Worm (Caenorhabditis elegans) whole organism, young adult: ENCODE results near the gene F28H7.7.

Experiments used
- B0336.3 ChIP-seq: fragments of 200-800 bp; sonication (Bioruptor generic); IDR thresholded peaks from 2 replicates; pipeline ENCODE4 v1.3.6; 2022; ENCODE audit warnings: missing genetic modification characterization, missing compliant biosample characterization
- K11D2.4 ChIP-seq: fragments of 200-800 bp; sonication (Bioruptor generic); IDR thresholded peaks from 2 replicates; pipeline ENCODE4 v1.3.6; 2022; ENCODE audit warnings: missing genetic modification reagents, missing genetic modification characterization, missing compliant biosample characterization
- Y56A3A.18 ChIP-seq: fragments of 200-800 bp; sonication (Bioruptor generic); IDR thresholded peaks from 2 replicates; pipeline ENCODE4 v1.3.6; 2022; ENCODE audit warnings: missing genetic modification reagents, missing genetic modification characterization, missing compliant biosample characterization
- Y67H2A.10 ChIP-seq: fragments of 200-800 bp; sonication (Bioruptor generic); conservative IDR thresholded peaks from 2 replicates; pipeline ENCODE4 v1.3.6; 2022; ENCODE audit warnings: missing genetic modification reagents, missing genetic modification characterization, missing compliant biosample characterization
- Y95B8A.8 ChIP-seq: fragments of 200-800 bp; sonication (Bioruptor generic); IDR thresholded peaks from 2 replicates; pipeline ENCODE4 v1.3.6; 2022; ENCODE audit warnings: missing genetic modification reagents, missing genetic modification characterization, missing compliant biosample characterization
- ama-1 ChIP-seq, 3 experiments: fragments of 150-350 bp in 1 of 3; sonication (generic microtip) in 2 of 3; optimal IDR thresholded peaks; 2 replicates each; lab custom pipeline; 2014 to 2018; ENCODE audit warnings: missing biosample characterization in 2 of 3, missing genetic modification characterization in 2 of 3, missing genetic modification reagents in 2 of 3
- atf-7 ChIP-seq: sonication (generic microtip); optimal IDR thresholded peaks from 2 replicates; lab custom pipeline; 2017; ENCODE audit warnings: mild to moderate bottlenecking, missing genetic modification characterization, missing compliant biosample characterization
- cebp-1 ChIP-seq, 2 experiments: fragments of 200-800 bp in 1 of 2; sonication (Bioruptor generic) in 1 of 2; sonication (generic microtip) in 1 of 2; IDR thresholded peaks in 1 of 2; optimal IDR thresholded peaks in 1 of 2; 2 replicates each; pipeline versions ENCODE4 v1.3.6 to Lab custom; 2017 to 2022; ENCODE audit warnings: missing compliant biosample characterization in 2 of 2, missing genetic modification characterization in 2 of 2, mild to moderate bottlenecking in 1 of 2, missing genetic modification reagents in 1 of 2, moderate library complexity in 1 of 2
- cebp-2 ChIP-seq: fragments of 200-800 bp; sonication (Bioruptor generic); IDR thresholded peaks from 2 replicates; pipeline ENCODE4 v1.3.6; 2022; ENCODE audit warnings: missing genetic modification characterization, missing compliant biosample characterization
- ceh-100 ChIP-seq: fragments of 200-800 bp; sonication (Bioruptor generic); IDR thresholded peaks from 2 replicates; pipeline ENCODE4 v1.3.6; 2022; ENCODE audit warnings: missing genetic modification reagents, missing genetic modification characterization, missing compliant biosample characterization
- ceh-40 ChIP-seq: fragments of 200-800 bp; sonication (Bioruptor generic); IDR thresholded peaks from 2 replicates; pipeline ENCODE4 v1.3.6; 2022; ENCODE audit warnings: missing genetic modification characterization, missing compliant biosample characterization
- chd-7 ChIP-seq: sonication (generic microtip); optimal IDR thresholded peaks from 2 replicates; lab custom pipeline; 2016; ENCODE audit warnings: mild to moderate bottlenecking, missing genetic modification characterization, moderate library complexity, missing compliant biosample characterization
- ekl-4 ChIP-seq: fragments of 200-800 bp; sonication (Bioruptor generic); IDR thresholded peaks from 2 replicates; pipeline ENCODE4 v1.3.6; 2022; ENCODE audit warnings: missing genetic modification reagents, missing genetic modification characterization, missing compliant biosample characterization
- ets-4 ChIP-seq: fragments of 200-800 bp; sonication (Bioruptor generic); optimal IDR thresholded peaks from 2 replicates; lab custom pipeline; 2018; ENCODE audit warnings: mild to moderate bottlenecking, missing genetic modification characterization, missing compliant biosample characterization
- gei-17 ChIP-seq: fragments of 200-800 bp; sonication (Bioruptor generic); optimal IDR thresholded peaks from 2 replicates; lab custom pipeline; 2018; ENCODE audit warnings: mild to moderate bottlenecking, missing genetic modification characterization, missing compliant biosample characterization
- hmg-1.2 ChIP-seq: fragments of 200-800 bp; sonication (Bioruptor generic); IDR thresholded peaks from 2 replicates; pipeline ENCODE4 v1.3.6; 2022; ENCODE audit warnings: missing genetic modification reagents, missing genetic modification characterization, missing compliant biosample characterization
- hsf-1 ChIP-seq: fragments of 200-800 bp; sonication (Bioruptor generic); IDR thresholded peaks from 2 replicates; pipeline ENCODE4 v1.3.6; 2022; ENCODE audit warnings: missing genetic modification reagents, missing genetic modification characterization, missing compliant biosample characterization
- lag-1 ChIP-seq: fragments of 200-800 bp; sonication (Bioruptor generic); IDR thresholded peaks from 2 replicates; pipeline ENCODE4 v1.3.6; 2022; ENCODE audit warnings: missing genetic modification reagents, missing genetic modification characterization, missing compliant biosample characterization
- lsl-1 ChIP-seq: fragments of 200-800 bp; sonication (Bioruptor generic); optimal IDR thresholded peaks from 2 replicates; lab custom pipeline; 2018; ENCODE audit warnings: mild to moderate bottlenecking, missing genetic modification characterization, moderate library complexity, missing compliant biosample characterization
- lsy-27 ChIP-seq: sonication (generic microtip); optimal IDR thresholded peaks from 2 replicates; lab custom pipeline; 2017; ENCODE audit warnings: missing genetic modification characterization, mild to moderate bottlenecking, missing compliant biosample characterization, antibody characterized with exemption, missing genotype, borderline replicate concordance; ENCODE audit not compliant: insufficient read depth
- madf-3 ChIP-seq: fragments of 200-800 bp; sonication (Bioruptor generic); IDR thresholded peaks from 2 replicates; pipeline ENCODE4 v1.3.6; 2022; ENCODE audit warnings: missing genetic modification reagents, missing genetic modification characterization, missing compliant biosample characterization
- nfya-2 ChIP-seq: fragments of 200-800 bp; sonication (Bioruptor generic); IDR thresholded peaks from 2 replicates; pipeline ENCODE4 v1.3.6; 2022; ENCODE audit warnings: missing genetic modification reagents, missing genetic modification characterization, missing compliant biosample characterization
- nfyb-1 ChIP-seq: fragments of 200-800 bp; sonication (Bioruptor generic); IDR thresholded peaks from 2 replicates; pipeline ENCODE4 v1.3.6; 2022; ENCODE audit warnings: missing genetic modification reagents, missing genetic modification characterization, missing compliant biosample characterization
- nhr-120 ChIP-seq: fragments of 200-800 bp; sonication (Bioruptor generic); IDR thresholded peaks from 2 replicates; pipeline ENCODE4 v1.3.6; 2022; ENCODE audit warnings: missing genetic modification characterization, missing compliant biosample characterization
- nhr-80 ChIP-seq: sonication (generic microtip); optimal IDR thresholded peaks from 2 replicates; lab custom pipeline; 2016; ENCODE audit warnings: missing genetic modification characterization, missing compliant biosample characterization
- rcor-1 ChIP-seq: fragments of 200-800 bp; sonication (Bioruptor generic); IDR thresholded peaks from 2 replicates; pipeline ENCODE4 v1.3.6; 2022; ENCODE audit warnings: missing genetic modification reagents, missing genetic modification characterization, missing compliant biosample characterization
- snpc-1.3 ChIP-seq: sonication (generic microtip); optimal IDR thresholded peaks from 2 replicates; lab custom pipeline; 2017; ENCODE audit warnings: missing genetic modification characterization, mild to moderate bottlenecking, missing compliant biosample characterization, antibody characterized with exemption, moderate library complexity, missing genotype, missing genetic modification reagents; ENCODE audit not compliant: insufficient read depth
- sptf-2 ChIP-seq: fragments of 200-800 bp; sonication (Bioruptor generic); optimal IDR thresholded peaks from 2 replicates; lab custom pipeline; 2018; ENCODE audit warnings: mild to moderate bottlenecking, missing genetic modification characterization, missing compliant biosample characterization
- tbx-9 ChIP-seq: sonication (generic microtip); optimal IDR thresholded peaks from 2 replicates; lab custom pipeline; 2016; ENCODE audit warnings: borderline replicate concordance, missing genetic modification characterization, inconsistent platforms, missing compliant biosample characterization
- unc-130 ChIP-seq: sonication (generic microtip); optimal IDR thresholded peaks from 2 replicates; lab custom pipeline; 2016; ENCODE audit warnings: missing genetic modification reagents, missing genetic modification characterization, missing compliant biosample characterization
- unc-62 ChIP-seq: fragments of 150-350 bp; optimal IDR thresholded peaks from 2 replicates; lab custom pipeline; 2014; ENCODE audit warnings: missing biosample characterization, missing genetic modification reagents, missing genetic modification characterization
- zfh-2 ChIP-seq: fragments of 200-800 bp; sonication (Bioruptor generic); conservative IDR thresholded peaks from 2 replicates; pipeline ENCODE4 v1.3.6; 2022; ENCODE audit warnings: missing genetic modification reagents, missing genetic modification characterization, missing compliant biosample characterization
- ztf-25 ChIP-seq: fragments of 200-800 bp; sonication (Bioruptor generic); IDR thresholded peaks from 2 replicates; pipeline ENCODE4 v1.3.6; 2022; ENCODE audit warnings: missing genetic modification reagents, missing genetic modification characterization, missing compliant biosample characterization
- ztf-28 ChIP-seq: fragments of 200-800 bp; sonication (Bioruptor generic); IDR thresholded peaks from 2 replicates; pipeline ENCODE4 v1.3.6; 2022; ENCODE audit warnings: missing genetic modification reagents, missing genetic modification characterization, missing compliant biosample characterization

F28H7.7 gene

ce11 chrV:10715158-10716152 is 38.5 kb downstream of the F28H7.7 start (continued):
- TF ChIP-seq tbx-9 (tag; lab: Kevin White, UChicago): no peak
- peak; percentile 100 for TF ChIP-seq zfh-2 (GFP tag; lab: Robert Waterston, UW)
- TF ChIP-seq ets-4: no peak
- TF ChIP-seq lsl-1 (GFP tag; lab: Kevin White, UChicago): no peak
- no peak for TF ChIP-seq snpc-1.3 (tag; lab: Kevin White, UChicago)
- no peak for TF ChIP-seq nfya-2 (GFP tag; lab: Robert Waterston, UW)
- peak; percentile 57; the same call in 1 of the 2 replicates for TF ChIP-seq Y95B8A.8 (GFP tag; lab: Robert Waterston, UW)
- TF ChIP-seq, all 124 proteins: peak for 57

ce11 chrV:10714630-10715029 is 39.3 kb downstream of the F28H7.7 start:
- TF ChIP-seq nhr-80 (peak; percentile 24), nhr-120 (GFP tag; lab: Robert Waterston, UW) (0 out of 2 replicates have a peak, but pooled peaks have one; percentile 39), ceh-40 (GFP tag; lab: Robert Waterston, UW) (no peak), Y56A3A.18 (GFP tag; lab: Robert Waterston, UW) (peak; percentile 9; the same call in 1 of the 2 replicates), nfyb-1 (GFP tag; lab: Robert Waterston, UW) (peak; percentile 48; the same call in 1 of the 2 replicates), lag-1 (GFP tag; lab: Robert Waterston, UW) (0 out of 2 replicates have a peak, but pooled peaks have one; percentile 67), ztf-25 (GFP tag; lab: Robert Waterston, UW) (no peak), cebp-2 (GFP tag; lab: Robert Waterston, UW) (0 out of 2 replicates have a peak, but pooled peaks have one; percentile 15)

- TF ChIP-seq sptf-2 (no peak), nhr-80 (peak; percentile 71), cebp-1 (GFP tag; IDR thresholded peaks at IDR 0.05; lab: Robert Waterston, UW) (no peak), cebp-1 (tag; optimal IDR thresholded peaks at IDR 0.05; lab: Kevin White, UChicago) (peak; percentile 14), ets-4 (peak; percentile 13), atf-7 (tag; lab: Kevin White, UChicago) (peak; percentile 11)
Observed at ce11 chrV:10713704-10714239, 40.2 kb downstream of the F28H7.7 start.

- 0 out of 2 replicates have a peak, but pooled peaks have one; percentile 3 for TF ChIP-seq K11D2.4 (GFP tag; lab: Robert Waterston, UW)
- 0 out of 2 replicates have a peak, but pooled peaks have one; percentile 5 for TF ChIP-seq ztf-28 (GFP tag; lab: Robert Waterston, UW)
- TF ChIP-seq ztf-25 (GFP tag; lab: Robert Waterston, UW): peak; percentile 53; the same call in 1 of the 2 replicates
- TF ChIP-seq hsf-1 (GFP tag; lab: Robert Waterston, UW): 0 out of 2 replicates have a peak, but pooled peaks have one; percentile 8
- TF ChIP-seq hmg-1.2 (GFP tag; lab: Robert Waterston, UW): no peak
- no peak for TF ChIP-seq ama-1 (optimal IDR thresholded peaks at IDR 0.05; lab: Kevin White, UChicago)
- peak in 1 of 2 experiments; percentile 5 for TF ChIP-seq ama-1 (GFP tag; optimal IDR thresholded peaks at IDR 0.05; lab: Kevin White, UChicago)
- TF ChIP-seq sptf-2: no peak
- no peak for TF ChIP-seq gei-17 (GFP tag; lab: Kevin White, UChicago)
- TF ChIP-seq ceh-100 (GFP tag; lab: Robert Waterston, UW): no peak
Observed at ce11 chrV:10712608-10712900, 41.4 kb downstream of the F28H7.7 start.

- TF ChIP-seq K11D2.4 (GFP tag; lab: Robert Waterston, UW) (0 out of 2 replicates have a peak, but pooled peaks have one; percentile 10), madf-3 (GFP tag; lab: Robert Waterston, UW) (0 out of 2 replicates have a peak, but pooled peaks have one; percentile 42), chd-7 (tag; lab: Kevin White, UChicago) (peak; percentile 28), ceh-40 (GFP tag; lab: Robert Waterston, UW) (0 out of 2 replicates have a peak, but pooled peaks have one; percentile 24), atf-7 (tag; lab: Kevin White, UChicago) (peak; percentile 41), ekl-4 (GFP tag; lab: Robert Waterston, UW) (no peak; the same call in 1 of the 2 replicates), lsy-27 (tag; lab: Kevin White, UChicago) (no peak), cebp-1 (GFP tag; IDR thresholded peaks at IDR 0.05; lab: Robert Waterston, UW) (no peak), cebp-1 (tag; optimal IDR thresholded peaks at IDR 0.05; lab: Kevin White, UChicago) (peak; percentile 55), lag-1 (GFP tag; lab: Robert Waterston, UW) (no peak), Y67H2A.10 (GFP tag; lab: Robert Waterston, UW) (no peak), B0336.3 (peak; percentile 73), rcor-1 (GFP tag; lab: Robert Waterston, UW) (no peak), unc-130 (GFP tag; lab: Kevin White, UChicago) (no peak), unc-62 (GFP tag; lab: Kevin White, UChicago) (no peak)
Observed at ce11 chrV:10711829-10712607, 41.9 kb downstream of the F28H7.7 start.
